Worm (Caenorhabditis elegans): Measurements from ENCODE around the gene oac-14.

The oac-14 gene

DNA sequence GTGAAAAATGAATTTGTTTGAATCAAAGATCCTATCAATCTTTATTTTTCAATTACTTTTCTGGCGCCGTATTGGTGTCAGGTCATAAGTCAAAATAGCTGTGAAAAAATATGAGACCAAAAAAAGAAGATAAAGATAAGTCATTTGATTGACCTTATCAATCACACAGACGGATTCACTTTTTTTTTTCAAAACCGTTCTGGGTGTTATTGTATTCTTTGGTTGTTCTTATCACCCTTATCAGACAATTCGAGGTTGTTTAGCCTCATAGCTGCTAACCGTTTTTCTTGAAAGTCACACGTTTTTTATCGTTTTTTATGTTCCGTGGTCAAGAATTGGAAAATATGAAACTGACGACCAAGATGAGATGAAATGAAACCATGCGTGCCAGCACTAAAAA, 26.7 kb upstream of the oac-14 start:
- TF ChIP-seq lsy-2 (tag; optimal IDR thresholded peaks at IDR 0.05) = no peak
- no peak for TF ChIP-seq unc-39 (tag; optimal IDR thresholded peaks at IDR 0.05)
- no peak for TF ChIP-seq sptf-1 (tag; optimal IDR thresholded peaks at IDR 0.05)
- TF ChIP-seq bed-3 (GFP tag; optimal IDR thresholded peaks at IDR 0.05) = no peak
- TF ChIP-seq snpc-4 (tag; optimal IDR thresholded peaks at IDR 0.05) = no peak
- no peak for TF ChIP-seq ceh-43 (GFP tag; optimal IDR thresholded peaks at IDR 0.05)
- TF ChIP-seq M03D4.4 (tag; optimal IDR thresholded peaks at IDR 0.05) = no peak
- TF ChIP-seq nhr-2 (tag; optimal IDR thresholded peaks at IDR 0.05) = no peak
- TF ChIP-seq ham-2 (GFP tag; optimal IDR thresholded peaks at IDR 0.05) = no peak
- TF ChIP-seq blmp-1 (tag; optimal IDR thresholded peaks at IDR 0.05) = no peak
- TF ChIP-seq nhr-76 (tag; optimal IDR thresholded peaks at IDR 0.05) = no peak
- no peak for TF ChIP-seq drap-1 (GFP tag; optimal IDR thresholded peaks at IDR 0.05)
- no peak for TF ChIP-seq hlh-1 (tag; optimal IDR thresholded peaks at IDR 0.05)
- TF ChIP-seq lin-32 (GFP tag; optimal IDR thresholded peaks at IDR 0.05) = no peak

DNA sequence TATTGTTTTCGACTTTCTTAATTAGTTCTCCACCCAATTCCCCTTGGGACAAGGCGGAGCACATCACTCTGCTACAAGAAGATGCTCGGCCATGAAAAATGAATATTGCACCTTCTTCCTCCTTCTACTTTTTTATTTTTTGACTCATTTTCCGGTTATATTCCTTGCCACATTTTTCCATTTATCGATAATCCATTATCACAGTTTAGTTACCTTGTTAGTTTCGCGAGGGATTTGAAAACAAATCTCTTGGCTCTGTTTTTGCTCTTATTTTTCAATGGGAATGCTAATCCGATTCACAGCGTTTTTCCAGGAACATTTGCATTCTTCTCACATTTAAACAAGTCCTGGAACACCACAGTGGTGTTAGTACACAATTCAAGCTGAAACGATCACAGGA, 25.2 kb upstream of the oac-14 start, which contains the start of gene rnp-9:
TSS of gene rnp-9 (plus strand) at position 301 of the 400 bp plus-strand sequence.
- TF ChIP-seq mab-5 (tag; optimal IDR thresholded peaks at IDR 0.05) (no peak), mep-1 (tag; optimal IDR thresholded peaks at IDR 0.05) (no peak), lin-13 (tag; optimal IDR thresholded peaks at IDR 0.05) (no peak)

DNA sequence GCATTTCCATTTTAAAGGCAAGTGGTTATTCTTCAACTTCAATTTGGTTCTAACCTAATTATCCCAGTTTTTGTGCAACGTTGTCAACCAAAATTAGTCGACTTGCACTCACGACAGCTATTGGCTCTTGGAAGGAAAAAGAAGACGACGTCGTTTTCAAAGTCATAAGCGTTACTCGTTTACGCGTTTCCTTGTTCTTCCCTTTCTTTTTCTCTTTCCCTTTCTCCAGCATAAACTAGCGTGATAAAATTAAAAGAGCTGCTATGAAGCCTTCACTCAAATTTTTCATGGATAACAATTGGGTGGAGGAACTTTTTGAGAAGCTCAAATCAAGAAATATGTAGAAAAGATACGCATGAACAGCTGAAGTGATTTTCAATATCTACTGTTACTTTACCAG, 21.4 kb upstream of the oac-14 start:
- TF ChIP-seq sem-2 (GFP tag; optimal IDR thresholded peaks at IDR 0.05) = no peak
- no peak for TF ChIP-seq ztf-11 (tag; optimal IDR thresholded peaks at IDR 0.05)
- no peak for TF ChIP-seq lin-13 (tag; optimal IDR thresholded peaks at IDR 0.05)
- peak; percentile 64 for TF ChIP-seq ces-1 (GFP tag; optimal IDR thresholded peaks at IDR 0.05)

DNA sequence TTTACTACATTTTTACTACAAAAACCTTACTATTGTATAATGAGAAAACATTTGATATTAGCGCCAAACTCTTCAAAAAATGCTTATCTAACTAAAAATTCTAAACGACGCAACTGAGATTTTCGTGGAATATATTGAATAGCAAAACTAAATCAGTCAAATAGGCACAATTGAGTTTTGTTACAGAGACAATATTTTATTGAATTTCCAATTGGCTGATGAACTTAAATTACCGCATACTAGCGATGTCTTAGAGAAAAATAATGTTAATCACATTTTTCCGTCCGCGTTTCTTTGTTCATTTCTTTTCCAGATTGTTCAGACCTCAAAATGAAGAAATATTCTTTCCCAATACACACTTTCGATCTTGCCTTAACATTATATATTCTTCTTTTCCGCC, 20.7 kb upstream of the oac-14 start:
- TF ChIP-seq bed-3 (GFP tag; optimal IDR thresholded peaks at IDR 0.05) = no peak
- TF ChIP-seq ces-1 (GFP tag; optimal IDR thresholded peaks at IDR 0.05) = peak; percentile 72

DNA sequence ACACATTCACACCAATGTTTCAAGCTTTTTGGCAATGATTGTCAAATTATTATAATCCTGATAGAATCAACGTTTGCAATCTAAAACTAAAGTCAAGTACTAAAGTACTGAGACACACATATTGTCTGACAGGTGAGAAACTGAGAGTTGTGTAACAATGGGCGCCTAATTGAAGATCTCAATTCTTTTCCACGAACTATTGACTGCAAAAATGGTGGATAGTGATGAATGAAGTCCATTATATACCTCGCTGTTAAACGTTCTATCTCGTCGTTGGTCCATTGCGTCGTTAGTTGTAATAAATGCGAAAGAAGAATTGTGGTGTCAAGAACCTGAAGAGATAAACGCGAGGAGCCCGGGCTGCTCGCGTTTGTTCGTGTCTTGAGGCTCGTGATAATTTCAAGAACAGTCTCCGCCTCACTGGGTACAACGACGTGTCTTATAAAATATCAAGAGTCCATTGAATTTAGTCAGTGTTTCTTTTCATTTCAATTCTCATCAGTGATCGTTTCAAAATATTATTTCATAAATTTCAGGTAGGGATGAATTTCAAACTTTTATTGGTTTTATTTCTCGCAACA, 18.4 kb upstream of the oac-14 start, which contains the start of gene F09B9.4:
TSS of gene F09B9.4 (plus strand) at position 531 of the 581 bp plus-strand sequence.
- TF ChIP-seq hlh-1 (tag; optimal IDR thresholded peaks at IDR 0.05) (peak; percentile 47), elt-3 (tag; optimal IDR thresholded peaks at IDR 0.05) (no peak)

DNA sequence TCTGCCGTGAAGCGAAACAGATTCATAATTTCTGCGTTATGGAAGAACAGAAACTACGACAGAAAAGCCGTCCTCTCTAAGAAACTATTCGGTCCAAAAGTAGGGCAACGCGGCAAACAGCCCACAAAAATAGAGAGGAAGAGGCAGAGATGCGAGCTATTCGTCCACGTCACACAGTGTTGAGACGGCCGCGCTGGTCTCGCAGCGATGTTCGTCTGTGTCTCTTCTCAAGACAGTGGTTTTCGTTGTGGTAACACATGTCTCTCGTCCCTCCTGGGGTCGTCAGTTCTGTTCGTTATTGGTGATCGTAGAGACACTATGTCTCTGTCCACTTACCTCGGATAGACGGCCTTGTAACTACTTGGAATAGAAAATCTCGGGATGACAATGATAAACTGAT, 16.9 kb upstream of the oac-14 start, which contains the start of gene erd-2.1:
TSS of gene erd-2.1 (minus strand) at position 114 of the 400 bp plus-strand sequence.
- TF ChIP-seq unc-62 (GFP tag; optimal IDR thresholded peaks at IDR 0.05) (peak; percentile 22), mep-1 (tag; optimal IDR thresholded peaks at IDR 0.05) (peak; percentile 26), sem-2 (GFP tag; optimal IDR thresholded peaks at IDR 0.05) (no peak), lin-13 (tag; optimal IDR thresholded peaks at IDR 0.05) (peak; percentile 14), cnd-1 (tag; optimal IDR thresholded peaks at IDR 0.05) (peak; percentile 0), ceh-39 (tag; optimal IDR thresholded peaks at IDR 0.05) (peak; percentile 14), ces-1 (GFP tag; optimal IDR thresholded peaks at IDR 0.05) (peak; percentile 28), ham-2 (GFP tag; optimal IDR thresholded peaks at IDR 0.05) (peak; percentile 62), bed-3 (GFP tag; optimal IDR thresholded peaks at IDR 0.05) (no peak), lsy-2 (tag; optimal IDR thresholded peaks at IDR 0.05) (no peak), hlh-1 (tag; optimal IDR thresholded peaks at IDR 0.05) (peak; percentile 86), unc-120 (tag; optimal IDR thresholded peaks at IDR 0.05; ENCODE audit: poor library complexity, severe bottlenecking) (peak; percentile 45), sptf-1 (tag; optimal IDR thresholded peaks at IDR 0.05) (peak; percentile 47)

DNA sequence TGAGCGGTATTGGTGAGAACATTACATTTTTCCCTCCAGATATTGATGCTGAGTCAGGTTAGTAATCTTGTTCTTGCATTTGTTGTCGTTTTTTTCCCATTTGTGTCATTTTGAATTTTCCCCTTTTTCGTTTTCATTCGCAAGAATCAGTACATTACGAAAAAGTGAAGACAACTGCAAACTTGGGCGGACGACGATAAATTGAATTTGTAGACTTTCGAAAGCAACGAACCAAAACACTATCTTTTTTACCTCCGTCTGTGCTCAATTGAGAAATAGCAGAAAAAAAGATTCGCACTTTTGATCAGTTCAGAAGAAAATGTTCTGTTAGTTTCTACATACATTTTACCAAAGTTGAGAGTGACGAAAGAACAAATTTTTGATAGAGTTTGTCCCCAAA, 13.3 kb upstream of the oac-14 start:
- TF ChIP-seq ces-1 (GFP tag; optimal IDR thresholded peaks at IDR 0.05) = peak; percentile 76
- no peak for TF ChIP-seq mep-1 (tag; optimal IDR thresholded peaks at IDR 0.05)
- TF ChIP-seq bed-3 (GFP tag; optimal IDR thresholded peaks at IDR 0.05) = no peak
- no peak for TF ChIP-seq nhr-2 (tag; optimal IDR thresholded peaks at IDR 0.05)
